Worm (Caenorhabditis elegans) whole organism, late embryonic: ENCODE results near the gene C16A11.10.

Experiments
- C08G9.2 ChIP-seq: sonication (generic microtip); optimal IDR thresholded peaks from 2 replicates; lab custom pipeline; 2016; ENCODE audit warnings: mild to moderate bottlenecking, missing genetic modification characterization, moderate library complexity, missing compliant biosample characterization
- F13H6.1 ChIP-seq: sonication (generic microtip); optimal IDR thresholded peaks from 2 replicates; lab custom pipeline; 2016; ENCODE audit warnings: missing genetic modification characterization, missing compliant biosample characterization
- Y22D7AL.16 ChIP-seq: sonication (generic microtip); optimal IDR thresholded peaks from 2 replicates; lab custom pipeline; 2016; ENCODE audit warnings: missing genetic modification characterization, missing compliant biosample characterization
- ama-1 ChIP-seq: fragments of 150-350 bp; optimal IDR thresholded peaks from 2 replicates; lab custom pipeline; 2014
- ceh-18 ChIP-seq: sonication (generic microtip); optimal IDR thresholded peaks from 2 replicates; lab custom pipeline; 2016; ENCODE audit warnings: missing genetic modification characterization, missing compliant biosample characterization
- ceh-24 ChIP-seq: sonication (generic microtip); optimal IDR thresholded peaks from 2 replicates; lab custom pipeline; 2016; ENCODE audit warnings: mild to moderate bottlenecking, missing genetic modification characterization, missing compliant biosample characterization
- ceh-30 ChIP-seq: fragments of 150-350 bp; optimal IDR thresholded peaks from 2 replicates; lab custom pipeline; 2014; ENCODE audit warnings: missing biosample characterization, missing genetic modification characterization
- ceh-31 ChIP-seq: sonication (generic microtip); optimal IDR thresholded peaks from 2 replicates; lab custom pipeline; 2016; ENCODE audit warnings: missing genetic modification characterization, missing compliant biosample characterization
- ceh-6 ChIP-seq: fragments of 200-800 bp; sonication (Bioruptor generic); optimal IDR thresholded peaks from 2 replicates; lab custom pipeline; 2018; ENCODE audit warnings: mild to moderate bottlenecking, missing genetic modification characterization, missing compliant biosample characterization
- ceh-9 ChIP-seq: sonication (generic microtip); optimal IDR thresholded peaks from 2 replicates; lab custom pipeline; 2016; ENCODE audit warnings: mild to moderate bottlenecking, missing genetic modification characterization, inconsistent platforms, missing compliant biosample characterization
- che-1 ChIP-seq: sonication (generic microtip); optimal IDR thresholded peaks from 2 replicates; lab custom pipeline; 2016; ENCODE audit warnings: mild to moderate bottlenecking, missing genetic modification characterization, missing compliant biosample characterization
- dmd-4 ChIP-seq: sonication (generic microtip); optimal IDR thresholded peaks from 2 replicates; lab custom pipeline; 2016; ENCODE audit warnings: borderline replicate concordance, missing genetic modification characterization, missing compliant biosample characterization
- dve-1 ChIP-seq: sonication (generic microtip); optimal IDR thresholded peaks from 2 replicates; lab custom pipeline; 2017; ENCODE audit warnings: antibody characterized with exemption, mild to moderate bottlenecking, missing genetic modification characterization, missing compliant biosample characterization
- ets-4 ChIP-seq: sonication (generic microtip); optimal IDR thresholded peaks from 2 replicates; lab custom pipeline; 2016; ENCODE audit warnings: missing genetic modification characterization, missing compliant biosample characterization
- fax-1 ChIP-seq: sonication (generic microtip); optimal IDR thresholded peaks from 2 replicates; lab custom pipeline; 2016; ENCODE audit warnings: missing genotype, missing genetic modification characterization, missing compliant biosample characterization
- fkh-10 ChIP-seq: fragments of 150-350 bp; optimal IDR thresholded peaks from 2 replicates; lab custom pipeline; 2014; ENCODE audit warnings: missing biosample characterization, missing genetic modification reagents, missing genetic modification characterization
- gmeb-2 ChIP-seq: sonication (generic microtip); optimal IDR thresholded peaks from 2 replicates; lab custom pipeline; 2016; ENCODE audit warnings: missing genetic modification characterization, inconsistent platforms, missing compliant biosample characterization
- hlh-13 ChIP-seq: fragments of 200-800 bp; sonication (Bioruptor generic); optimal IDR thresholded peaks from 2 replicates; lab custom pipeline; 2018; ENCODE audit warnings: mild to moderate bottlenecking, missing genetic modification characterization, missing compliant biosample characterization
- hlh-15 ChIP-seq: sonication (generic microtip); optimal IDR thresholded peaks from 2 replicates; lab custom pipeline; 2016; ENCODE audit warnings: missing genetic modification characterization, missing compliant biosample characterization
- hlh-30 ChIP-seq: sonication (generic microtip); optimal IDR thresholded peaks from 2 replicates; lab custom pipeline; 2017; ENCODE audit warnings: antibody characterized with exemption, missing genetic modification characterization, missing compliant biosample characterization; ENCODE audit not compliant: insufficient read depth
- hlh-6 ChIP-seq: sonication (generic microtip); optimal IDR thresholded peaks from 2 replicates; lab custom pipeline; 2016; ENCODE audit warnings: missing genotype, missing genetic modification characterization, missing compliant biosample characterization
- lim-6 ChIP-seq: sonication (generic microtip); optimal IDR thresholded peaks from 2 replicates; lab custom pipeline; 2016; ENCODE audit warnings: missing genetic modification characterization, missing compliant biosample characterization
- madf-2 ChIP-seq: sonication (generic microtip); optimal IDR thresholded peaks from 2 replicates; lab custom pipeline; 2017; ENCODE audit warnings: missing genetic modification characterization, missing compliant biosample characterization
- nhr-232 ChIP-seq: sonication (generic microtip); optimal IDR thresholded peaks from 2 replicates; lab custom pipeline; 2016; ENCODE audit warnings: missing genetic modification characterization, missing compliant biosample characterization
- pag-3 ChIP-seq: sonication (generic microtip); optimal IDR thresholded peaks from 2 replicates; lab custom pipeline; 2016; ENCODE audit warnings: missing compliant biosample characterization, missing genetic modification characterization, borderline replicate concordance
- pat-9 ChIP-seq: fragments of 200-800 bp; sonication (Bioruptor generic); optimal IDR thresholded peaks from 2 replicates; lab custom pipeline; 2018; ENCODE audit warnings: mild to moderate bottlenecking, missing genetic modification characterization, moderate library complexity, missing compliant biosample characterization
- pha-2 ChIP-seq: sonication (generic microtip); optimal IDR thresholded peaks from 2 replicates; lab custom pipeline; 2017; ENCODE audit warnings: mild to moderate bottlenecking, missing genetic modification characterization, missing compliant biosample characterization
- pros-1 ChIP-seq: fragments of 150-350 bp; optimal IDR thresholded peaks from 2 replicates; lab custom pipeline; 2014; ENCODE audit warnings: missing biosample characterization, missing genetic modification reagents, missing genetic modification characterization
- rnt-1 ChIP-seq: sonication (generic microtip); optimal IDR thresholded peaks from 2 replicates; lab custom pipeline; 2016; ENCODE audit warnings: missing genetic modification characterization, missing compliant biosample characterization
- syd-9 ChIP-seq: sonication (generic microtip); optimal IDR thresholded peaks from 2 replicates; lab custom pipeline; 2016; ENCODE audit warnings: mild to moderate bottlenecking, missing genetic modification characterization, moderate library complexity, missing compliant biosample characterization
- tbx-2 ChIP-seq: sonication (generic microtip); optimal IDR thresholded peaks from 2 replicates; lab custom pipeline; 2016; ENCODE audit warnings: missing genetic modification characterization, missing compliant biosample characterization
- tbx-7 ChIP-seq: sonication (generic microtip); optimal IDR thresholded peaks from 2 replicates; lab custom pipeline; 2016; ENCODE audit warnings: missing genotype, missing genetic modification characterization, missing compliant biosample characterization
- ttx-3 ChIP-seq: sonication (generic microtip); optimal IDR thresholded peaks from 2 replicates; lab custom pipeline; 2016; ENCODE audit warnings: missing genetic modification reagents, missing genetic modification characterization, missing compliant biosample characterization
- unc-86 ChIP-seq: sonication (generic microtip); optimal IDR thresholded peaks from 2 replicates; lab custom pipeline; 2016; ENCODE audit warnings: missing genetic modification characterization, missing compliant biosample characterization
- ztf-16 ChIP-seq: sonication (generic microtip); optimal IDR thresholded peaks from 2 replicates; lab custom pipeline; 2017; ENCODE audit warnings: missing genetic modification characterization, missing compliant biosample characterization

The C16A11.10 gene

DNA sequence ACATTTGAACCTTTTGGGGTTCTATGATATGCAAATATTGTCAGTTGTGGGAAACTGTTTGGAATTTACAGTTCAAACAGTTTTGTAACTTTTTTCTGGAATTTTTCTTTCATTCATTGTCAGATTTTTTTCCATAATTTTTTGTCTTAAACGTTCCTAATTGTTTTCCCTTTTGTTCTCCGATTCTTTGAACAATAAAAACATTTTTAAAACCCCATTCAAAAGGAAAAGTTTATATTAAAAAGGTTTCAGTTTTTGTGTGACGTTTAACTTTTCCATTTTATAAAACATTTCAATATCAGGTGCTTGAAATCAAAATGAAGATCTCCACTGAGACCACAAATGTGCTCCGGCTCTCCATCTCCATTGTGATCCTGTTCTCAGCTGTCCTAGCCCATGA is 12.1 kb upstream of the C16A11.10 start, which contains the start of gene F31D5.1:
Gene F31D5.1 (plus strand): TSS at position 301 of the 400 bp plus-strand sequence.
- TF ChIP-seq hlh-6 (no peak), pros-1 (tag; lab: Kevin White, UChicago) (no peak), ttx-3 (tag; lab: Kevin White, UChicago) (no peak), Y22D7AL.16 (tag; lab: Kevin White, UChicago) (no peak), F13H6.1 (tag; lab: Kevin White, UChicago) (no peak), ceh-6 (GFP tag; lab: Kevin White, UChicago) (no peak), dmd-4 (tag; lab: Kevin White, UChicago) (no peak), dve-1 (tag; lab: Kevin White, UChicago) (no peak), lim-6 (no peak), tbx-2 (tag; lab: Kevin White, UChicago) (no peak), C08G9.2 (tag; lab: Kevin White, UChicago) (no peak), rnt-1 (no peak), ceh-31 (tag; lab: Kevin White, UChicago) (no peak), pha-2 (tag; lab: Kevin White, UChicago) (no peak), nhr-232 (tag; lab: Kevin White, UChicago) (no peak), hlh-15 (tag; lab: Kevin White, UChicago) (no peak), ceh-18 (tag; lab: Kevin White, UChicago) (no peak), tbx-7 (no peak), ceh-24 (tag; lab: Kevin White, UChicago) (no peak), pag-3 (tag; lab: Kevin White, UChicago) (no peak)

DNA sequence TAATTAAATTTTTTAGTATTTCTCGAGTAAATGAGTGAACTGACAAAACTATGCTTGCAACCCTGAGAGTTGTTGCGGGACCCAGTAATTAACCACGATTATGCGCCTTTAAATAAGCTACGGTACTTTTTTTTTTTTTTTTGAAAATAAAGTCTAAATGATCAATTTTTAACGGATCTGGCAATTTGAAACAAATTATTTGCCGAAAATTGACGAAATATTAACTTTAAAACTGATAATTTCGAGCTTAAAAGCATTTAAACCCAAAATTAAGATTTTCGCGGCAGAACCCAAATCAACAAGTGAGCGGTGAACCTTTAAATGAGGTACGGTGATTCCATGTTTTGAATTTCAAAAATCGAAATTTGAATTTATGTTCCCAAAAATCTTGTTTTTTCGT is 8.7 kb upstream of the C16A11.10 start:
- TF ChIP-seq C08G9.2 (tag; lab: Kevin White, UChicago) (no peak), fax-1 (tag; lab: Kevin White, UChicago) (no peak), ama-1 (lab: Kevin White, UChicago) (no peak)

DNA sequence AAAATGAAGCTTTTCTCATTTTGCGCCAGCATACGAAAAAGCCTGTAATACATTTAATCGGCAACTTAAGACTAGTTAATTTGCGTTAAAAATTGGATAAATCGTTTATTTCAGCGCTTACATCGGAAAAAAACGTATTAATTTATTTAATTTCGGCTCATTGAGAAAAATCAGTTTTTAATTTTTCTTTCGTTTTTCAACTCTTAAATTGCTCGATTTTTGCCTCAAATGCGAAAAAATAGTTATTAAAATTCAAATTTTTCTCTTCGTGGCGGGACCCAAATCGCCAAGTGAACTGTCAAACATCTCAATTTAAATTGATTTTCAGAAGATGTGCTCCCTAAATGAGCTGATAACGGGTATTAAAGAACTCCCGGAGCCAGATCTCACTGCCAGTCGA is 8.2 kb upstream of the C16A11.10 start, which contains the start of gene C16A11.5:
Gene C16A11.5 (plus strand): TSS at position 323 of the 400 bp plus-strand sequence.
- TF ChIP-seq hlh-30 (tag; lab: Kevin White, UChicago) (no peak), hlh-15 (tag; lab: Kevin White, UChicago) (no peak), fax-1 (tag; lab: Kevin White, UChicago) (no peak), ztf-16 (no peak), fkh-10 (GFP tag; lab: Kevin White, UChicago) (no peak), madf-2 (tag; lab: Kevin White, UChicago) (no peak), gmeb-2 (tag; lab: Kevin White, UChicago) (no peak), ceh-9 (no peak), ceh-31 (tag; lab: Kevin White, UChicago) (no peak), ceh-30 (tag; lab: Kevin White, UChicago) (no peak), ceh-24 (tag; lab: Kevin White, UChicago) (no peak), syd-9 (no peak), pat-9 (no peak), hlh-13 (GFP tag; lab: Kevin White, UChicago) (no peak), tbx-7 (no peak), ama-1 (lab: Kevin White, UChicago) (no peak)

DNA sequence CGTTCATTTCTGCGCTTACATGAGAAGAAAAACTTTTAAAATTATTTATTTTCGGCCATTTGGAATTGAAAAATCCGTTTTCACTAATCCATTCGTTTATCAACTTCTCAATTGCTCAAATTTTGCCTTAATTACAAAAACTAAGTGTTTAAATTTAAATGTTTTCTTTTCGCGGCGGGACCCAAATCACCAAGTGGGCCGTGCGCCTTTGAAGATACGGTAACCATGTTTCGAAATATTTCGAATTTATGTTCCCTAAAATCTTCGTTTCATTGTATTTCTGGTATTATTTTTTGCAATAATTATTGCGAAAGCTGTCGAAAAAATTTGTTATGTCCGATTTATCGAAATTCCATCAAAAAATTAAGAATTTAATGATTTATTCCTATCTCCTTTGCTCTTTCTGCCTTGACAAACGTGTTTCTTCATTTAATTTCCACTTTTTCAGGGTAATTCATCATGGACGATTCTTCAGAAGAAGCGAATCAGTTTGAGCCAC is 4.5 kb upstream of the C16A11.10 start, which contains the start of gene C16A11.4:
Gene C16A11.4 (plus strand): TSS at position 449 of the 499 bp plus-strand sequence.
- TF ChIP-seq ets-4 (tag; lab: Kevin White, UChicago) = no peak
- no peak for TF ChIP-seq unc-86 (tag; lab: Kevin White, UChicago)
- no peak for TF ChIP-seq che-1 (tag; lab: Kevin White, UChicago)
- TF ChIP-seq pat-9 = no peak
- TF ChIP-seq, all 69 proteins: peak for 0
